Fruit fly (Drosophila melanogaster) whole organism: ENCODE measurements around the gene CG1416.

ENCODE experiments used
- CG8478 ChIP-seq: fragments of >200 bp; optimal IDR thresholded peaks from 2 replicates; lab custom pipeline; 2018; ENCODE audit warnings: inconsistent platforms
- psq ChIP-seq: fragments of >200 bp; optimal IDR thresholded peaks from 2 replicates; lab custom pipeline; 2017
- usp ChIP-seq: fragments of >200 bp; optimal IDR thresholded peaks from 2 replicates; lab custom pipeline; 2017; ENCODE audit warnings: missing biosample characterization, missing genetic modification characterization, mixed read lengths

DNA sequence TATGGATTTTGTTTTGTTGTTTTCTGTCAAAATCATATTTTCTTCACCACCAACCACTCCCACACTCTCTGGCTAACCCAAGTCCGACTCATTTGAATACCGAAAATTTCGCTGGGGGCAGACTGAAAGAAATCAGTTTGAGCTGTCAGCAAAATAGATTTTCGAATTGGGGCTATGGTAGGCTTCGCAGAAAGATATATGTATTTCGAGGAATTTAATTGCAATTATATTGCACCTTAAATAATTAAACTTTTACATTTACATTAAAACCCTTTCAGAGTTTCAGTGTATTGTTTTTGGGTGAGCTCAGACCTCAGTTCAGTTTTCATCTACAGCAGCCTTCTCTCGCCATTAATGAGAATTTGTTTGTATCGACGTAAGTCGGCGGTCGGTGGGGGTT is 29.2 kb downstream of the CG1416 start:
- no peak for TF ChIP-seq psq (lab: Kevin White, UChicago)
- no peak for TF ChIP-seq usp
- TF ChIP-seq CG8478 (lab: Kevin White, UChicago) = no peak
